Fruit fly (Drosophila melanogaster) whole organism, embryonic: ENCODE results near the gene CG43401.

Experiments
- Antp ChIP-seq: fragments of 200-800 bp; sonication (Bioruptor generic); optimal IDR thresholded peaks from 3 replicates; lab custom pipeline; 2016; ENCODE audit warnings: missing biosample characterization, missing genetic modification characterization
- CG11456 ChIP-seq: fragments of 200-800 bp; sonication (Bioruptor generic); IDR thresholded peaks from 3 replicates; pipeline ENCODE4 v1.3.6; 2022; ENCODE audit warnings: missing biosample characterization, missing genetic modification characterization
- CG11560 ChIP-seq: fragments of 200-800 bp; sonication (Bioruptor generic); IDR thresholded peaks from 3 replicates; pipeline ENCODE4 v1.3.6; 2022; ENCODE audit warnings: missing biosample characterization, missing genetic modification characterization
- CG12769 ChIP-seq: fragments of 200-800 bp; sonication (Bioruptor generic); optimal IDR thresholded peaks from 2 replicates; lab custom pipeline; 2019; ENCODE audit warnings: missing biosample characterization, mild to moderate bottlenecking, missing genetic modification characterization, moderate library complexity
- CG13296 ChIP-seq: fragments of 200-800 bp; sonication (Bioruptor generic); optimal IDR thresholded peaks from 3 replicates; lab custom pipeline; 2018; ENCODE audit warnings: missing biosample characterization, mild to moderate bottlenecking, missing genetic modification characterization
- CG13894 ChIP-seq: fragments of 200-800 bp; sonication (Bioruptor generic); optimal IDR thresholded peaks from 3 replicates; lab custom pipeline; 2018; ENCODE audit warnings: missing biosample characterization, mild to moderate bottlenecking, missing genetic modification characterization, moderate library complexity
- CG14710 ChIP-seq: fragments of 200-800 bp; sonication (Bioruptor generic); optimal IDR thresholded peaks from 3 replicates; lab custom pipeline; 2019; ENCODE audit warnings: missing biosample characterization, mild to moderate bottlenecking, missing genetic modification characterization, moderate library complexity
- CG1529 ChIP-seq: fragments of 200-800 bp; sonication (Bioruptor generic); optimal IDR thresholded peaks from 3 replicates; lab custom pipeline; 2018; ENCODE audit warnings: missing biosample characterization, missing genetic modification characterization
- CG16815 ChIP-seq: fragments of 200-800 bp; sonication (Bioruptor generic); optimal IDR thresholded peaks from 3 replicates; lab custom pipeline; 2017; ENCODE audit warnings: missing biosample characterization, mild to moderate bottlenecking, missing genetic modification characterization
- CG17359 ChIP-seq: fragments of 200-800 bp; sonication (Bioruptor generic); optimal IDR thresholded peaks from 3 replicates; lab custom pipeline; 2018; ENCODE audit warnings: missing biosample characterization, mild to moderate bottlenecking, missing genetic modification characterization, moderate library complexity
- CG17385 ChIP-seq: fragments of 200-800 bp; sonication (Bioruptor generic); optimal IDR thresholded peaks from 3 replicates; lab custom pipeline; 2018; ENCODE audit warnings: missing biosample characterization, mild to moderate bottlenecking, missing genetic modification characterization
- CG18619 ChIP-seq: fragments of 200-800 bp; sonication (Bioruptor generic); optimal IDR thresholded peaks from 3 replicates; lab custom pipeline; 2017; ENCODE audit warnings: missing biosample characterization, mild to moderate bottlenecking, missing genetic modification characterization
- CG30020 ChIP-seq: fragments of 200-800 bp; optimal IDR thresholded peaks from 2 replicates; lab custom pipeline; 2019; ENCODE audit warnings: missing biosample characterization, mild to moderate bottlenecking, missing genetic modification characterization, moderate library complexity
- CG31441 ChIP-seq: fragments of 200-800 bp; sonication (Bioruptor generic); IDR thresholded peaks from 2 replicates; pipeline ENCODE4 v1.3.6; 2022; ENCODE audit warnings: missing biosample characterization, missing genetic modification characterization
- CG34224 ChIP-seq: fragments of 200-800 bp; sonication (Bioruptor generic); IDR thresholded peaks from 3 replicates; pipeline ENCODE4 v1.3.6; 2022; ENCODE audit warnings: missing biosample characterization, missing genetic modification characterization; ENCODE audit not compliant: partially characterized antibody
- CG3838 ChIP-seq: fragments of 200-800 bp; sonication (Bioruptor generic); optimal IDR thresholded peaks from 3 replicates; lab custom pipeline; 2016; ENCODE audit warnings: missing biosample characterization, missing genetic modification characterization
- CG6654 ChIP-seq: fragments of 200-800 bp; sonication (Bioruptor generic); optimal IDR thresholded peaks from 2 replicates; lab custom pipeline; 2017; ENCODE audit warnings: missing biosample characterization, mild to moderate bottlenecking, missing genetic modification characterization
- CG7357 ChIP-seq: fragments of 200-800 bp; sonication (Bioruptor generic); IDR thresholded peaks from 3 replicates; pipeline ENCODE4 v1.3.6; 2022; ENCODE audit warnings: missing biosample characterization, missing genetic modification characterization
- CG7928 ChIP-seq: fragments of 200-800 bp; sonication (Bioruptor generic); optimal IDR thresholded peaks from 2 replicates; lab custom pipeline; 2017; ENCODE audit warnings: missing biosample characterization, mild to moderate bottlenecking, missing genetic modification characterization
- CG8924 ChIP-seq: fragments of 200-800 bp; optimal IDR thresholded peaks from 3 replicates; lab custom pipeline; 2019; ENCODE audit warnings: missing biosample characterization, mild to moderate bottlenecking, missing genetic modification characterization, moderate library complexity
- D ChIP-seq, 2 experiments: fragments of 200-800 bp in 1 of 2; fragments of >200 bp in 1 of 2; sonication (Bioruptor generic) in 1 of 2; optimal IDR thresholded peaks; 2 replicates in 1 of 2; 3 replicates in 1 of 2; lab custom pipeline; 2017; ENCODE audit warnings: mild to moderate bottlenecking in 1 of 2, missing biosample characterization in 1 of 2, missing genetic modification characterization in 1 of 2, missing genetic modification reagents in 1 of 2
- Dfd ChIP-seq, 2 experiments: fragments of >200 bp; optimal IDR thresholded peaks; 2 replicates each; lab custom pipeline; 2017; ENCODE audit warnings: missing biosample characterization in 2 of 2, missing genetic modification characterization in 2 of 2
- Ets97D ChIP-seq: fragments of 200-800 bp; sonication (Bioruptor generic); optimal IDR thresholded peaks from 3 replicates; lab custom pipeline; 2016; ENCODE audit warnings: missing biosample characterization, missing genetic modification characterization
- Fer1 ChIP-seq: fragments of 200-800 bp; sonication (Bioruptor generic); optimal IDR thresholded peaks from 2 replicates; lab custom pipeline; 2017; ENCODE audit warnings: missing biosample characterization, mild to moderate bottlenecking, missing genetic modification characterization
- Lhr ChIP-seq: fragments of 200-800 bp; sonication (Bioruptor generic); optimal IDR thresholded peaks from 3 replicates; lab custom pipeline; 2017; ENCODE audit warnings: mild to moderate bottlenecking, missing biosample characterization, missing genetic modification reagents, missing genetic modification characterization
- Meics ChIP-seq: fragments of 200-800 bp; sonication (Bioruptor generic); optimal IDR thresholded peaks from 2 replicates; lab custom pipeline; 2017; ENCODE audit warnings: missing biosample characterization, mild to moderate bottlenecking, missing genetic modification characterization
- NK7.1 ChIP-seq: fragments of 200-800 bp; sonication (Bioruptor generic); optimal IDR thresholded peaks from 3 replicates; lab custom pipeline; 2016; ENCODE audit warnings: missing biosample characterization, missing genetic modification characterization
- Rx ChIP-seq: fragments of 200-800 bp; sonication (Bioruptor generic); IDR thresholded peaks from 2 replicates; pipeline ENCODE4 v1.3.6; 2022; ENCODE audit warnings: missing biosample characterization, missing genetic modification characterization
- Scr ChIP-seq: fragments of 200-800 bp; sonication (Bioruptor generic); IDR thresholded peaks from 2 replicates; pipeline ENCODE4 v1.3.6; 2022; ENCODE audit warnings: missing biosample characterization, missing genetic modification characterization; ENCODE audit not compliant: partially characterized antibody
- Stat92E ChIP-seq, 3 experiments: fragments of >200 bp in 2 of 3; fragments of 200-800 bp in 1 of 3; sonication (Bioruptor generic) in 1 of 3; optimal IDR thresholded peaks; 2 replicates each; lab custom pipeline; 2017 to 2019; ENCODE audit warnings: missing biosample characterization in 3 of 3, missing genetic modification characterization in 3 of 3, mild to moderate bottlenecking in 1 of 3, moderate library complexity in 1 of 3
- bowl ChIP-seq: fragments of 200-800 bp; sonication (Bioruptor generic); IDR thresholded peaks from 2 replicates; pipeline ENCODE4 v1.3.6; 2022; ENCODE audit warnings: missing biosample characterization, missing genetic modification characterization
- btn ChIP-seq: fragments of 200-800 bp; sonication (Bioruptor generic); optimal IDR thresholded peaks from 2 replicates; lab custom pipeline; 2016; ENCODE audit warnings: missing biosample characterization, missing genetic modification characterization
- cas ChIP-seq: fragments of 200-800 bp; sonication (Bioruptor generic); IDR thresholded peaks from 2 replicates; pipeline ENCODE4 v1.3.6; 2022; ENCODE audit warnings: missing biosample characterization, missing genetic modification characterization
- chif ChIP-seq, 2 experiments: fragments of 200-800 bp; sonication (Bioruptor generic); optimal IDR thresholded peaks; 3 replicates each; lab custom pipeline; 2016; ENCODE audit warnings: missing biosample characterization in 2 of 2, missing genetic modification characterization in 2 of 2
- crc ChIP-seq: fragments of 200-800 bp; sonication (Bioruptor generic); optimal IDR thresholded peaks from 2 replicates; lab custom pipeline; 2016; ENCODE audit warnings: missing biosample characterization, missing genetic modification characterization
- dpn ChIP-seq, 2 experiments: fragments of 200-800 bp; sonication (Bioruptor generic); optimal IDR thresholded peaks; 3 replicates each; lab custom pipeline; 2016; ENCODE audit warnings: missing biosample characterization in 2 of 2, missing genetic modification characterization in 2 of 2
- eyg ChIP-seq: fragments of 200-800 bp; sonication (Bioruptor generic); optimal IDR thresholded peaks from 3 replicates; lab custom pipeline; 2016; ENCODE audit warnings: missing biosample characterization, missing genetic modification characterization
- gt ChIP-seq: fragments of 200-800 bp; sonication (Bioruptor generic); IDR thresholded peaks from 2 replicates; pipeline ENCODE4 v1.3.6; 2022; ENCODE audit warnings: missing biosample characterization, missing genetic modification characterization
- hth ChIP-seq: fragments of >200 bp; optimal IDR thresholded peaks from 2 replicates; lab custom pipeline; 2017; ENCODE audit warnings: inconsistent platforms
- onecut ChIP-seq: fragments of 200-800 bp; sonication (Bioruptor generic); IDR thresholded peaks from 2 replicates; pipeline ENCODE4 v1.3.6; 2022; ENCODE audit warnings: missing biosample characterization, missing genetic modification characterization
- otp ChIP-seq: fragments of 200-800 bp; sonication (Bioruptor generic); IDR thresholded peaks from 3 replicates; pipeline ENCODE4, ENCODE4 v1.3.6; 2022; ENCODE audit warnings: missing biosample characterization, missing genetic modification characterization
- p53 ChIP-seq: fragments of 200-800 bp; sonication (Bioruptor generic); optimal IDR thresholded peaks from 2 replicates; lab custom pipeline; 2016; ENCODE audit warnings: missing biosample characterization, missing genetic modification characterization
- ranshi ChIP-seq: fragments of 200-800 bp; sonication (Bioruptor generic); IDR thresholded peaks from 2 replicates; pipeline ENCODE4 v1.3.6; 2022; ENCODE audit warnings: missing biosample characterization, missing genetic modification characterization
- sd ChIP-seq: fragments of 200-800 bp; sonication (Bioruptor generic); optimal IDR thresholded peaks from 3 replicates; lab custom pipeline; 2018; ENCODE audit warnings: missing biosample characterization, mild to moderate bottlenecking, missing genetic modification characterization, moderate library complexity
- sens-2 ChIP-seq: fragments of 200-800 bp; sonication (Bioruptor generic); IDR thresholded peaks from 2 replicates; pipeline ENCODE4 v1.3.6; 2022; ENCODE audit warnings: missing biosample characterization, missing genetic modification characterization
- slbo ChIP-seq: fragments of 200-800 bp; sonication (Bioruptor generic); IDR thresholded peaks from 2 replicates; pipeline ENCODE4 v1.3.6; 2022; ENCODE audit warnings: missing biosample characterization, missing genetic modification characterization
- so ChIP-seq: fragments of 200-800 bp; sonication (Bioruptor generic); IDR thresholded peaks from 3 replicates; pipeline ENCODE4 v1.3.6; 2022; ENCODE audit warnings: missing biosample characterization, missing genetic modification characterization
- ssp ChIP-seq: fragments of 200-800 bp; sonication (Bioruptor generic); IDR thresholded peaks from 2 replicates; pipeline ENCODE4 v1.3.6; 2022; ENCODE audit warnings: missing biosample characterization, missing genetic modification characterization
- stwl ChIP-seq: fragments of 200-800 bp; sonication (Bioruptor generic); optimal IDR thresholded peaks from 3 replicates; lab custom pipeline; 2018; ENCODE audit warnings: missing biosample characterization, mild to moderate bottlenecking, missing genetic modification characterization, moderate library complexity
- trem ChIP-seq: fragments of 200-800 bp; optimal IDR thresholded peaks from 3 replicates; lab custom pipeline; 2019; ENCODE audit warnings: missing biosample characterization, mild to moderate bottlenecking, missing genetic modification characterization, moderate library complexity
- tx ChIP-seq: fragments of 200-800 bp; sonication (Bioruptor generic); optimal IDR thresholded peaks from 2 replicates; lab custom pipeline; 2016; ENCODE audit warnings: missing biosample characterization, missing genetic modification characterization

Gene CG43401

dm6 chr2L:1462136-1462535 is 33.9 kb downstream of the CG43401 start (continued):
- peak; percentile 57 to 81 for TF ChIP-seq chif (GFP tag; optimal IDR thresholded peaks at IDR 0.05; lab: Kevin White, UChicago)
- peak; percentile 34 for TF ChIP-seq CG12769 (tag; lab: Kevin White, UChicago)
- TF ChIP-seq CG17359 (tag; lab: Kevin White, UChicago), result no peak
- TF ChIP-seq CG13894 (tag; lab: Kevin White, UChicago), result no peak
- TF ChIP-seq Scr (GFP tag; lab: Robert Waterston, UW), result peak; percentile 89
- TF ChIP-seq ranshi (GFP tag; lab: Robert Waterston, UW), result peak; percentile 53; the same call in 1 of the 2 replicates
- peak; percentile 39 for TF ChIP-seq CG17385
- TF ChIP-seq Rx (GFP tag; lab: Robert Waterston, UW), result peak; percentile 31; the same call in 1 of the 2 replicates
- TF ChIP-seq CG11456, result no peak
- peak; percentile 46; the same call in 1 of the 2 replicates for TF ChIP-seq gt
- TF ChIP-seq CG14710, result peak; percentile 61
- no peak for TF ChIP-seq Fer1 (GFP tag; lab: Kevin White, UChicago)
- TF ChIP-seq tx (GFP tag; lab: Kevin White, UChicago), result no peak
- TF ChIP-seq sens-2, result peak; percentile 68
- TF ChIP-seq CG30020 (tag; lab: Kevin White, UChicago), result peak; percentile 7
- TF ChIP-seq CG11560 (tag; lab: Robert Waterston, UW), result no peak
- TF ChIP-seq onecut, result no peak
- TF ChIP-seq D (optimal IDR thresholded peaks at IDR 0.05; lab: Kevin White, UChicago), result no peak
- peak; percentile 36 for TF ChIP-seq D (GFP tag; optimal IDR thresholded peaks at IDR 0.05; lab: Kevin White, UChicago)
- no peak for TF ChIP-seq btn (GFP tag; lab: Kevin White, UChicago)
- no peak for TF ChIP-seq Dfd (GFP tag; optimal IDR thresholded peaks at IDR 0.05; lab: Kevin White, UChicago)
- TF ChIP-seq NK7.1 (GFP tag; lab: Kevin White, UChicago), result no peak
- no peak for TF ChIP-seq CG3838 (GFP tag; lab: Kevin White, UChicago)
- peak; percentile 67 for TF ChIP-seq CG34224 (GFP tag; lab: Robert Waterston, UW)
- no peak for TF ChIP-seq sd (tag; lab: Kevin White, UChicago)
- TF ChIP-seq CG18619 (GFP tag; lab: Kevin White, UChicago), result no peak
- TF ChIP-seq slbo (GFP tag; lab: Robert Waterston, UW), result 0 out of 2 replicates have a peak, but pooled peaks have one; percentile 5
- TF ChIP-seq trem, result peak; percentile 28
- peak; percentile 54; the same call in 1 of the 3 replicates for TF ChIP-seq so (GFP tag; lab: Robert Waterston, UW)
- TF ChIP-seq stwl (tag; lab: Kevin White, UChicago), result peak; percentile 44
- no peak for TF ChIP-seq CG6654 (GFP tag; lab: Kevin White, UChicago)
- no peak for TF ChIP-seq hth (lab: Kevin White, UChicago)
- TF ChIP-seq dpn (GFP tag; optimal IDR thresholded peaks at IDR 0.05; lab: Kevin White, UChicago), result peak; percentile 22 to 36
- TF ChIP-seq ssp (GFP tag; lab: Robert Waterston, UW), result peak; percentile 51
- TF ChIP-seq otp (GFP tag; lab: Robert Waterston, UW), result peak; percentile 79; the same call in 2 of the 3 replicates
- TF ChIP-seq bowl, result no peak
- no peak for TF ChIP-seq Antp (GFP tag; lab: Kevin White, UChicago)
- peak; percentile 78 for TF ChIP-seq CG16815 (GFP tag; lab: Kevin White, UChicago)
- TF ChIP-seq CG8924 (tag; lab: Kevin White, UChicago), result peak; percentile 81
- 0 out of 2 replicates have a peak, but pooled peaks have one; percentile 29 for TF ChIP-seq CG31441 (GFP tag; lab: Robert Waterston, UW)
- no peak for TF ChIP-seq cas (GFP tag; lab: Robert Waterston, UW)
- no peak for TF ChIP-seq CG13296 (GFP tag; lab: Kevin White, UChicago)
- no peak for TF ChIP-seq Meics (GFP tag; lab: Kevin White, UChicago)
- TF ChIP-seq CG7357 (GFP tag; lab: Robert Waterston, UW), result peak; percentile 58; the same call in 2 of the 3 replicates
- TF ChIP-seq CG1529 (GFP tag; lab: Kevin White, UChicago), result peak; percentile 62
- no peak for TF ChIP-seq Stat92E (GFP tag; optimal IDR thresholded peaks at IDR 0.05; lab: Kevin White, UChicago)
- no peak for TF ChIP-seq crc
- TF ChIP-seq Lhr, result peak; percentile 20
- TF ChIP-seq CG7928 (GFP tag; lab: Kevin White, UChicago), result no peak
- TF ChIP-seq eyg (GFP tag; lab: Kevin White, UChicago), result no peak
- TF ChIP-seq Ets97D (GFP tag; lab: Kevin White, UChicago), result no peak
- TF ChIP-seq p53 (GFP tag; lab: Kevin White, UChicago), result no peak
